Worm (Caenorhabditis elegans) whole organism, young adult: Measurements from ENCODE around the gene K07F5.8.
A peak's percentile ranks its signal among the peaks of the same experiment; 100 is the strongest.

Experiments
- F37B4.10 ChIP-seq: fragments of 200-800 bp; sonication (Bioruptor generic); IDR thresholded peaks from 2 replicates; pipeline ENCODE4 v1.3.6; 2022; ENCODE audit warnings: missing genetic modification characterization, missing compliant biosample characterization
- K11D2.4 ChIP-seq: fragments of 200-800 bp; sonication (Bioruptor generic); IDR thresholded peaks from 2 replicates; pipeline ENCODE4 v1.3.6; 2022; ENCODE audit warnings: missing genetic modification reagents, missing genetic modification characterization, missing compliant biosample characterization
- bed-1 ChIP-seq: fragments of 200-800 bp; sonication (Bioruptor generic); IDR thresholded peaks from 2 replicates; pipeline ENCODE4 v1.3.6; 2022; ENCODE audit warnings: missing genetic modification reagents, missing genetic modification characterization, missing compliant biosample characterization
- bed-2 ChIP-seq: fragments of 200-800 bp; sonication (Bioruptor generic); IDR thresholded peaks from 2 replicates; pipeline ENCODE4 v1.3.6; 2022; ENCODE audit warnings: missing genetic modification reagents, missing genetic modification characterization, missing compliant biosample characterization
- dpl-1 ChIP-seq: fragments of 150-350 bp; optimal IDR thresholded peaks from 2 replicates; lab custom pipeline; 2014; ENCODE audit warnings: missing biosample characterization, missing genetic modification reagents, missing genetic modification characterization
- gei-17 ChIP-seq: fragments of 200-800 bp; sonication (Bioruptor generic); optimal IDR thresholded peaks from 2 replicates; lab custom pipeline; 2018; ENCODE audit warnings: mild to moderate bottlenecking, missing genetic modification characterization, missing compliant biosample characterization
- hmg-20 ChIP-seq: fragments of 200-800 bp; sonication (Bioruptor generic); IDR thresholded peaks from 2 replicates; pipeline ENCODE4 v1.3.6; 2022; ENCODE audit warnings: missing genetic modification reagents, missing genetic modification characterization, missing compliant biosample characterization
- rec-8 ChIP-seq, 2 experiments: sonication (generic microtip); optimal IDR thresholded peaks; 2 replicates each; lab custom pipeline; 2016; ENCODE audit warnings: mild to moderate bottlenecking in 2 of 2, missing genetic modification characterization in 2 of 2, missing genetic modification reagents in 2 of 2, missing genotype in 2 of 2, missing biosample characterization in 1 of 2, missing compliant biosample characterization in 1 of 2, moderate library complexity in 1 of 2
- tbp1 ChIP-seq: fragments of 200-800 bp; sonication (Bioruptor generic); optimal IDR thresholded peaks from 2 replicates; lab custom pipeline; 2018; ENCODE audit warnings: mild to moderate bottlenecking, missing genetic modification characterization, missing compliant biosample characterization
- unc-130 ChIP-seq: sonication (generic microtip); optimal IDR thresholded peaks from 2 replicates; lab custom pipeline; 2016; ENCODE audit warnings: missing genetic modification reagents, missing genetic modification characterization, missing compliant biosample characterization
- unc-62 ChIP-seq: fragments of 150-350 bp; optimal IDR thresholded peaks from 2 replicates; lab custom pipeline; 2014; ENCODE audit warnings: missing biosample characterization, missing genetic modification reagents, missing genetic modification characterization
- ztf-28 ChIP-seq: fragments of 200-800 bp; sonication (Bioruptor generic); IDR thresholded peaks from 2 replicates; pipeline ENCODE4 v1.3.6; 2022; ENCODE audit warnings: missing genetic modification reagents, missing genetic modification characterization, missing compliant biosample characterization

DNA sequence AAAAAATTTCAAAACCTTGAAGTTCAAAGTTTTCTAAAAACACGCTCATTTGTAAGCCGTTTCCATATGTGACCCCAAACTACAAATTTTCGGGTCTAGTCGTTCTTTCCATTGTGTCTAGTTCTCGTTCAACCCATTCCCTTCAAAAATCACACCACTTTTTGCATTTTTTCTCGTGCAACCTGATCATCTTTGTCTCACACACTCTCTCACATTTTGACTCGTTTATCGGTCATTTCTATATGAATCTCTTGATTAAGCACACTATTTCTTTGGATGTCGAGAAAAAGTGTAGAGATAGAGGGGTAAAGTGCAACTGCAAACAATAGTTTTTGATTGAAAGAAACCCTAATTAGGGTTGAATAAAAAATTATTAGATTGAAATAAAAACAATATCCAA, 46.0 kb downstream of the K07F5.8 start:
- TF ChIP-seq ztf-28 (GFP tag; lab: Robert Waterston, UW) (no peak), K11D2.4 (GFP tag; lab: Robert Waterston, UW) (no peak), bed-2 (no peak), tbp1 (GFP tag; lab: Kevin White, UChicago) (peak; percentile 24), rec-8 (tag; optimal IDR thresholded peaks at IDR 0.05; lab: Kevin White, UChicago) (no peak), F37B4.10 (GFP tag; lab: Robert Waterston, UW) (no peak), unc-130 (GFP tag; lab: Kevin White, UChicago) (no peak), hmg-20 (GFP tag; lab: Robert Waterston, UW) (no peak), unc-62 (GFP tag; lab: Kevin White, UChicago) (no peak), dpl-1 (GFP tag; lab: Kevin White, UChicago) (no peak), bed-1 (no peak), gei-17 (GFP tag; lab: Kevin White, UChicago) (no peak)
